Worm (Caenorhabditis elegans) whole organism, late embryonic: ENCODE results near the gene K07H8.8.

Source experiments
- F13H6.1 ChIP-seq: sonication (generic microtip); optimal IDR thresholded peaks from 2 replicates; lab custom pipeline; 2016; ENCODE audit warnings: missing genetic modification characterization, missing compliant biosample characterization
- fkh-10 ChIP-seq: fragments of 150-350 bp; optimal IDR thresholded peaks from 2 replicates; lab custom pipeline; 2014; ENCODE audit warnings: missing biosample characterization, missing genetic modification reagents, missing genetic modification characterization
- pqm-1 ChIP-seq: sonication (generic microtip); optimal IDR thresholded peaks from 2 replicates; lab custom pipeline; 2016; ENCODE audit warnings: missing genetic modification characterization, missing compliant biosample characterization
- pros-1 ChIP-seq: fragments of 150-350 bp; optimal IDR thresholded peaks from 2 replicates; lab custom pipeline; 2014; ENCODE audit warnings: missing biosample characterization, missing genetic modification reagents, missing genetic modification characterization
- sdc-2 ChIP-seq: sonication (generic microtip); optimal IDR thresholded peaks from 2 replicates; lab custom pipeline; 2016; ENCODE audit warnings: missing genotype, missing genetic modification characterization, missing compliant biosample characterization
- sox-4 ChIP-seq: sonication (generic microtip); optimal IDR thresholded peaks from 2 replicates; lab custom pipeline; 2017; ENCODE audit warnings: mild to moderate bottlenecking, missing genetic modification characterization, inconsistent platforms, missing compliant biosample characterization

DNA sequence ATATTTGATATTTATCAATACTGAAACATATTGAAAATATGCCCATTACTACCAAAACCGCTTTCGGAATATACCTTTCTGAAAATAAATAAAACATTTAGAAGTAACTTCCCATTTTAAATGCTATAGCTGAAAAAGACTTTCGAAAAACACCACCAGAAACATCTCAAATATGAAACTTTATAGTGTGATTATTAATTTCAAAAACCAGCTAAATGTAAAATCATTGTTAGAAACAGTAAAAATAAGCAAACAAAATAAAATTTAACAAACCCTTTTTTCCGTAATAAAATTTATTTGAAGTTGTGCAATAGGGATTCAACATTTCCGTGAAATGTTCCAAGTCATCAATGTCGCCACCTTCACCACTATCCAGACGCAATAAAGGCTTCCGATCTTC, at the start of gene K07H8.8, which contains the start of gene K07H8.5:
- no peak for TF ChIP-seq sdc-2 (tag; lab: Kevin White, UChicago)
- TF ChIP-seq pros-1 (tag; lab: Kevin White, UChicago), result no peak
- TF ChIP-seq F13H6.1 (tag; lab: Kevin White, UChicago), result no peak
- no peak for TF ChIP-seq fkh-10 (GFP tag; lab: Kevin White, UChicago)
- no peak for TF ChIP-seq sox-4 (tag; lab: Kevin White, UChicago)
- no peak for TF ChIP-seq pqm-1 (tag; lab: Kevin White, UChicago)
